Fruit fly (Drosophila melanogaster): ENCODE results near the gene Drsl5.

Drsl5 gene

DNA sequence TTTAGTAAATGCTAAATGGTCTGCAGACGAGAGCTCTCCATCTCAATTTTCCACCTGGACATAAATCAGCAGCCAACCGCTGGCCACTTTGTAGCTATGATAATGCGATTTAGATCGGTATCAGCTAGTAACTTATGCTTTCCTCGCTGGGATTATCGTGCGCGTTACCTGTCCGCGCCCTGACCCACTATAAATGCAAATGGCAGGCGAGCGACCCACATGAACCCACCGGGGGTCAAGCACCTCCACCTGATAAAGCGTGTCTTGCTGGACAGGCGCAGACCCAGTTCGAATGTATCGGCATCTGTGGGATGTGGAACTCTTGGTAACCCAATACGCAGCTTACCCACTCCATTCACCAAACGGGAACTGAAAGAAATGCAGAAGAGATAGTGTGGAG, 36.7 kb downstream of the Drsl5 start:
- no peak for TF ChIP-seq Myc (optimal IDR thresholded peaks at IDR 0.05)
- TF ChIP-seq ttk (optimal IDR thresholded peaks at IDR 0.05) = no peak
- no peak for TF ChIP-seq insv (optimal IDR thresholded peaks at IDR 0.05)
